Comparison of ENCODE assay signal across 1 worm cellular context in the genomic region with DNA sequence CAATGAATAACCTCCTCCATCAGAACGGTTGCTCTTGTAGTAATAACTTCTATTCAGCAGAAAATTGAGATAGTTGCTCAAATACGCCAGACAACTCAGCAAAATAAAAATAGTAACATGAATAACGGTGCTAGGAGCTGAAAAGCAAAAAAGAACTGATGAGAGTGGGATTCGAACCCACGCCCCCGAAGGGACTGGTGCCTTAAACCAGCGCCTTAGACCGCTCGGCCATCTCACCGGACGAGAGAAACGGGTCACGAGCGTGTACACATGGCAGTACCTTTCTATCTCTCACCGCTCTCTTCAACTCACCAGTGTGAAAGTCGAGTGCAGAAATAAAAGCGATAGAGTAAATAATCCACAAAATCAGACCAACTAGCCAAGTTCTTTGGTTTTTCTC.
TF ChIP-seq lines count a peak whose summit lies in the region.

No protein-coding gene starts in this region.

TF ChIP-seq in whole organism, L1 larva, 84 proteins besides CTCF, POLR2A, EP300 and RAD21 (continued from another document):
- TF ChIP-seq aha-1 (tag; optimal IDR thresholded peaks at IDR 0.05; lab: Kevin White, UChicago) (no peak), egl-13 (tag; optimal IDR thresholded peaks at IDR 0.05; lab: Kevin White, UChicago) (no peak), ceh-88 (GFP tag; IDR thresholded peaks at IDR 0.05; lab: Robert Waterston, UW) (no peak), lin-14 (GFP tag; optimal IDR thresholded peaks at IDR 0.05; lab: Kevin White, UChicago) (no peak), hlh-17 (GFP tag; optimal IDR thresholded peaks at IDR 0.05; lab: Kevin White, UChicago; ENCODE audit: borderline replicate concordance) (no peak), C34B4.2 (tag; optimal IDR thresholded peaks at IDR 0.05; lab: Kevin White, UChicago) (no peak), lsy-2 (tag; optimal IDR thresholded peaks at IDR 0.05; lab: Kevin White, UChicago) (no peak), dpl-1 (GFP tag; optimal IDR thresholded peaks at IDR 0.05; lab: Kevin White, UChicago) (peak; percentile 12 to 41 (median 28)), nhr-12 (tag; optimal IDR thresholded peaks at IDR 0.05; lab: Kevin White, UChicago) (no peak), aly-2 (tag; optimal IDR thresholded peaks at IDR 0.05; lab: Kevin White, UChicago) (no peak), ceh-63 (GFP tag; optimal IDR thresholded peaks at IDR 0.05; lab: Kevin White, UChicago) (no peak), nhr-77 (tag; optimal IDR thresholded peaks at IDR 0.05; lab: Kevin White, UChicago) (peak; percentile 87), sox-4 (tag; optimal IDR thresholded peaks at IDR 0.05; lab: Kevin White, UChicago) (no peak), mef-2 (tag; optimal IDR thresholded peaks at IDR 0.05; lab: Kevin White, UChicago) (no peak), hlh-4 (tag; optimal IDR thresholded peaks at IDR 0.05; lab: Kevin White, UChicago) (no peak), ztf-11 (tag; optimal IDR thresholded peaks at IDR 0.05; lab: Kevin White, UChicago) (peak in 1 of 2 experiments; percentile 37), unc-62 (GFP tag; optimal IDR thresholded peaks at IDR 0.05; lab: Kevin White, UChicago) (no peak), isw-1 (GFP tag; IDR thresholded peaks at IDR 0.05; lab: Robert Waterston, UW) (peak; percentile 59), nhr-28 (tag; optimal IDR thresholded peaks at IDR 0.05; lab: Kevin White, UChicago) (no peak), sptf-1 (tag; optimal IDR thresholded peaks at IDR 0.05; lab: Kevin White, UChicago) (no peak), egl-27 (tag; optimal IDR thresholded peaks at IDR 0.05; lab: Kevin White, UChicago) (no peak), fkh-4 (tag; optimal IDR thresholded peaks at IDR 0.05; lab: Kevin White, UChicago; ENCODE audit: borderline replicate concordance) (no peak), efl-1 (optimal IDR thresholded peaks at IDR 0.05; lab: Kevin White, UChicago) (peak; percentile 49 to 50), efl-1 (GFP tag; optimal IDR thresholded peaks at IDR 0.05 in 1 of 2; lab: Kevin White, UChicago) (peak; percentile 34 to 94), rnt-1 (tag; optimal IDR thresholded peaks at IDR 0.05; lab: Kevin White, UChicago) (peak; percentile 74)
